Fruit fly (Drosophila melanogaster): ENCODE data around the gene CG5418.

Gene CG5418

dm6 chr2L:12467673-12468072 lies 14.6 kb upstream of the CG5418 start:
- peak; percentile 35 for TF ChIP-seq Hsf (GFP tag; optimal IDR thresholded peaks at IDR 0.05)
- TF ChIP-seq Meics (GFP tag; optimal IDR thresholded peaks at IDR 0.05): peak; percentile 77
- peak; percentile 22 for TF ChIP-seq CG10274 (GFP tag; optimal IDR thresholded peaks at IDR 0.05)
- peak; percentile 40 for TF ChIP-seq tio (GFP tag; optimal IDR thresholded peaks at IDR 0.05)
- TF ChIP-seq CG13624 (GFP tag; optimal IDR thresholded peaks at IDR 0.05): peak; percentile 80
- no peak for TF ChIP-seq Elba2 (GFP tag; optimal IDR thresholded peaks at IDR 0.05)
- peak; percentile 12 for TF ChIP-seq CrebB (tag; optimal IDR thresholded peaks at IDR 0.05)
- TF ChIP-seq GATAe (GFP tag; conservative IDR thresholded peaks at IDR 0.05): no peak
- no peak for TF ChIP-seq CG7928 (GFP tag; optimal IDR thresholded peaks at IDR 0.05)
- peak; percentile 64; the same call in 1 of the 2 replicates for TF ChIP-seq gsb (GFP tag; IDR thresholded peaks at IDR 0.05)
- TF ChIP-seq CG17802 (tag; optimal IDR thresholded peaks at IDR 0.05): no peak
- peak; percentile 56 for TF ChIP-seq fu2 (GFP tag; optimal IDR thresholded peaks at IDR 0.05)
- no peak for TF ChIP-seq gsb-n (tag; optimal IDR thresholded peaks at IDR 0.05)
- peak; percentile 53 for TF ChIP-seq Fer1 (GFP tag; optimal IDR thresholded peaks at IDR 0.05)
- peak; percentile 83 for TF ChIP-seq CG7987 (GFP tag; optimal IDR thresholded peaks at IDR 0.05)
- TF ChIP-seq CG3847 (GFP tag; IDR thresholded peaks at IDR 0.05): peak; percentile 68
- peak; percentile 25 for TF ChIP-seq CG15011 (GFP tag; optimal IDR thresholded peaks at IDR 0.05)
- no peak for TF ChIP-seq Hr3 (GFP tag; optimal IDR thresholded peaks at IDR 0.05)
- TF ChIP-seq CG16815 (GFP tag; optimal IDR thresholded peaks at IDR 0.05): peak; percentile 4
- TF ChIP-seq CG18599 (GFP tag; optimal IDR thresholded peaks at IDR 0.05): peak; percentile 84
- TF ChIP-seq CG11398 (GFP tag; optimal IDR thresholded peaks at IDR 0.05): peak; percentile 23
- TF ChIP-seq CG4360 (GFP tag; IDR thresholded peaks at IDR 0.05): no peak
- no peak for TF ChIP-seq corto (GFP tag; optimal IDR thresholded peaks at IDR 0.05)
- peak; percentile 35 for TF ChIP-seq CG1792 (GFP tag; optimal IDR thresholded peaks at IDR 0.05)
- TF ChIP-seq Side (GFP tag; optimal IDR thresholded peaks at IDR 0.05): peak; percentile 64
- peak; percentile 73 for TF ChIP-seq D19B (GFP tag; optimal IDR thresholded peaks at IDR 0.05)
- TF ChIP-seq CG8281 (tag; optimal IDR thresholded peaks at IDR 0.05): peak; percentile 16
- peak; percentile 66 for TF ChIP-seq Fer3 (tag; optimal IDR thresholded peaks at IDR 0.05)
- TF ChIP-seq Lim3 (GFP tag; IDR thresholded peaks at IDR 0.05): no peak
- peak; percentile 11 to 12 for TF ChIP-seq Hr51 (GFP tag; optimal IDR thresholded peaks at IDR 0.05)
- no peak for TF ChIP-seq ttk (GFP tag; IDR thresholded peaks at IDR 0.05)
- peak; percentile 43; the same call in 1 of the 2 replicates for TF ChIP-seq CG14014 (GFP tag; IDR thresholded peaks at IDR 0.05)
- TF ChIP-seq YL-1 (GFP tag; optimal IDR thresholded peaks at IDR 0.05): no peak
- TF ChIP-seq CG17385 (GFP tag; optimal IDR thresholded peaks at IDR 0.05): peak; percentile 40
- peak; percentile 90 for TF ChIP-seq Rfx (GFP tag; IDR thresholded peaks at IDR 0.05)
- peak; percentile 33 for TF ChIP-seq emc (GFP tag; optimal IDR thresholded peaks at IDR 0.05)
- peak; percentile 13 for TF ChIP-seq CG12942 (GFP tag; optimal IDR thresholded peaks at IDR 0.05)
- peak; percentile 96 for TF ChIP-seq abd-A (tag; optimal IDR thresholded peaks at IDR 0.05)
- peak; percentile 80 for TF ChIP-seq zfh2 (GFP tag; optimal IDR thresholded peaks at IDR 0.05)
- TF ChIP-seq Tbp (GFP tag; optimal IDR thresholded peaks at IDR 0.05): no peak
- no peak for TF ChIP-seq lov (optimal IDR thresholded peaks at IDR 0.05)
- TF ChIP-seq lov (GFP tag; IDR thresholded peaks at IDR 0.05): no peak
- no peak for TF ChIP-seq CG15073 (GFP tag; optimal IDR thresholded peaks at IDR 0.05)
- peak; percentile 17 for TF ChIP-seq Deaf1 (tag; optimal IDR thresholded peaks at IDR 0.05)
- peak; percentile 19 for TF ChIP-seq CG3995 (GFP tag; optimal IDR thresholded peaks at IDR 0.05)
- TF ChIP-seq Scr (GFP tag; IDR thresholded peaks at IDR 0.05; ENCODE audit: partially characterized antibody): no peak
- peak; percentile 85 for TF ChIP-seq lilli (GFP tag; optimal IDR thresholded peaks at IDR 0.05)
- TF ChIP-seq CG2889 (GFP tag; IDR thresholded peaks at IDR 0.05): peak; percentile 16; the same call in 1 of the 3 replicates
- 0 out of 2 replicates have a peak, but pooled peaks have one; percentile 7 for TF ChIP-seq stc (GFP tag; IDR thresholded peaks at IDR 0.05)
- TF ChIP-seq chinmo (GFP tag; IDR thresholded peaks at IDR 0.05; ENCODE audit: partially characterized antibody): peak; percentile 67; the same call in 1 of the 4 replicates
- no peak for TF ChIP-seq prd (optimal IDR thresholded peaks at IDR 0.05)
- peak; percentile 56; the same call in 2 of the 3 replicates for TF ChIP-seq prd (GFP tag; IDR thresholded peaks at IDR 0.05)
